Fruit fly (Drosophila melanogaster) whole organism, pupa: ENCODE results near the gene beat-Ib.

Source experiments
- CG10348 ChIP-seq: fragments of 200-800 bp; sonication (Bioruptor generic); IDR thresholded peaks from 2 replicates; pipeline ENCODE4 v1.3.6; 2022; ENCODE audit warnings: missing biosample characterization, missing genetic modification characterization
- CG13204 ChIP-seq: fragments of 200-800 bp; sonication (Bioruptor generic); optimal IDR thresholded peaks from 2 replicates; lab custom pipeline; 2018; ENCODE audit warnings: missing biosample characterization, mild to moderate bottlenecking, missing genetic modification characterization, moderate library complexity
- CG14655 ChIP-seq: fragments of 200-800 bp; sonication (Bioruptor generic); optimal IDR thresholded peaks from 3 replicates; lab custom pipeline; 2017; ENCODE audit warnings: mild to moderate bottlenecking, missing biosample characterization, missing genetic modification reagents, missing genetic modification characterization
- CG15710 ChIP-seq: fragments of 200-800 bp; sonication (Bioruptor generic); optimal IDR thresholded peaks from 2 replicates; lab custom pipeline; 2018; ENCODE audit warnings: missing biosample characterization, mild to moderate bottlenecking, missing genetic modification characterization, moderate library complexity
- CG32121 ChIP-seq: fragments of 200-800 bp; sonication (Bioruptor generic); IDR thresholded peaks from 2 replicates; pipeline ENCODE4 v1.3.6; 2022; ENCODE audit warnings: missing biosample characterization, missing genetic modification characterization
- CG34367 ChIP-seq: fragments of 200-800 bp; sonication (Bioruptor generic); optimal IDR thresholded peaks from 2 replicates; lab custom pipeline; 2018; ENCODE audit warnings: missing biosample characterization, mild to moderate bottlenecking, missing genetic modification characterization
- CG8159 ChIP-seq: fragments of 200-800 bp; sonication (Bioruptor generic); optimal IDR thresholded peaks from 3 replicates; lab custom pipeline; 2018; ENCODE audit warnings: missing biosample characterization, mild to moderate bottlenecking, missing genetic modification characterization, moderate library complexity
- CG8301 ChIP-seq: fragments of 200-800 bp; sonication (Bioruptor generic); optimal IDR thresholded peaks from 2 replicates; lab custom pipeline; 2018; ENCODE audit warnings: missing biosample characterization, mild to moderate bottlenecking, missing genetic modification characterization
- CG9948 ChIP-seq: fragments of 200-800 bp; sonication (Bioruptor generic); optimal IDR thresholded peaks from 2 replicates; lab custom pipeline; 2018; ENCODE audit warnings: missing biosample characterization, mild to moderate bottlenecking, missing genetic modification characterization, moderate library complexity
- EcR ChIP-seq: fragments of 200-800 bp; sonication (Bioruptor generic); optimal IDR thresholded peaks from 3 replicates; lab custom pipeline; 2019; ENCODE audit warnings: missing biosample characterization, missing genetic modification characterization, mild to moderate bottlenecking, moderate library complexity, missing genetic modification reagents
- fd96Ca ChIP-seq: fragments of 200-800 bp; sonication (Bioruptor generic); IDR thresholded peaks from 3 replicates; pipeline ENCODE4 v1.3.6; 2022; ENCODE audit warnings: missing biosample characterization, missing genetic modification characterization
- gl ChIP-seq: fragments of 200-800 bp; sonication (Bioruptor generic); optimal IDR thresholded peaks from 2 replicates; lab custom pipeline; 2018; ENCODE audit warnings: missing biosample characterization, mild to moderate bottlenecking, missing genetic modification characterization
- rn ChIP-seq: fragments of 200-800 bp; sonication (Bioruptor generic); IDR thresholded peaks from 2 replicates; pipeline ENCODE4 v1.3.6; 2022; ENCODE audit warnings: missing biosample characterization, missing genetic modification characterization

DNA sequence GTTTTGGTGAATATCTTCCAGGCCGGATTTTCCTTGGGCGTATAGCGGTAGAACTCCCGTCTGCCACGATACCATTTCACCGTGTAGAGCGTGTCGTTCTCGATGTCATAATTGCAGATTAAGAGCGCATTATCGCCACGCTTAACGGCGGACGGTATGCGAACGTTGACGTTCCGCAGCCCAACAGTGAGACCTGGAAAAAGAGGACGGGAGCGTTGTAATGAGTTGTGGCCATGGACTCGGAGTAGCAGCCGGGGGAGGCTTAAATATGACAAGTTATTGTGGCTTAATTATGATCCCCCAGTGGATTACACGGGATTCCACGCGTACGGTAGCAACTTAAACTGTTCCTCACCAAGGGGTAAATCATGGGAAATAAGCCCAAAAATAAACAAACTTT lies 54.1 kb downstream of the beat-Ib start:
- TF ChIP-seq CG8159 (tag; lab: Kevin White, UChicago) = no peak
- no peak for TF ChIP-seq gl (tag; lab: Kevin White, UChicago)
- TF ChIP-seq CG8301 (tag; lab: Kevin White, UChicago) = no peak
- TF ChIP-seq EcR = peak; percentile 65
- TF ChIP-seq CG9948 = no peak
- TF ChIP-seq fd96Ca (GFP tag; lab: Robert Waterston, UW) = no peak
- TF ChIP-seq rn (GFP tag; lab: Robert Waterston, UW) = no peak
- TF ChIP-seq CG32121 (GFP tag; lab: Robert Waterston, UW) = no peak
- peak; percentile 63 for TF ChIP-seq CG13204 (GFP tag; lab: Kevin White, UChicago)
- no peak for TF ChIP-seq CG14655 (GFP tag; lab: Kevin White, UChicago)
- no peak for TF ChIP-seq CG15710 (tag; lab: Kevin White, UChicago)
- no peak for TF ChIP-seq CG10348 (GFP tag; lab: Robert Waterston, UW)
- TF ChIP-seq CG34367 (tag; lab: Kevin White, UChicago) = no peak
